Worm (Caenorhabditis elegans): ENCODE data around the gene mig-22.

mig-22 gene

ce11 chrIII:8734327-8734885 lies 32.7 kb downstream of the mig-22 start (continued):
- peak; percentile 35 for TF ChIP-seq nhr-20 (tag; optimal IDR thresholded peaks at IDR 0.05)
- TF ChIP-seq nhr-28 (tag; optimal IDR thresholded peaks at IDR 0.05): no peak
- TF ChIP-seq pax-3 (tag; optimal IDR thresholded peaks at IDR 0.05): no peak
- no peak for TF ChIP-seq ceh-90 (tag; optimal IDR thresholded peaks at IDR 0.05)
- TF ChIP-seq sup-37 (GFP tag; optimal IDR thresholded peaks at IDR 0.05): no peak
- TF ChIP-seq lsy-2 (tag; optimal IDR thresholded peaks at IDR 0.05): peak; percentile 8 to 32
- no peak for TF ChIP-seq ceh-88 (GFP tag; IDR thresholded peaks at IDR 0.05)
- peak; percentile 0 for TF ChIP-seq unc-86 (tag; optimal IDR thresholded peaks at IDR 0.05)
- no peak for TF ChIP-seq C04F5.9 (tag; optimal IDR thresholded peaks at IDR 0.05)
- TF ChIP-seq mep-1 (tag; optimal IDR thresholded peaks at IDR 0.05): no peak
- TF ChIP-seq skn-1 (tag; optimal IDR thresholded peaks at IDR 0.05): no peak
- TF ChIP-seq aly-2 (tag; optimal IDR thresholded peaks at IDR 0.05): no peak
- TF ChIP-seq lin-14 (GFP tag; optimal IDR thresholded peaks at IDR 0.05): peak; percentile 87
- no peak for TF ChIP-seq unc-130 (tag; optimal IDR thresholded peaks at IDR 0.05)
- no peak for TF ChIP-seq tlp-1 (tag; optimal IDR thresholded peaks at IDR 0.05)
- no peak for TF ChIP-seq vab-15 (tag; optimal IDR thresholded peaks at IDR 0.05)
- no peak for TF ChIP-seq C34B4.2 (tag; optimal IDR thresholded peaks at IDR 0.05)
- no peak for TF ChIP-seq ztf-11 (tag; optimal IDR thresholded peaks at IDR 0.05)
- TF ChIP-seq snpc-4 (tag; optimal IDR thresholded peaks at IDR 0.05): no peak
- no peak for TF ChIP-seq nhr-90 (tag; optimal IDR thresholded peaks at IDR 0.05; ENCODE audit: poor library complexity)

- TF ChIP-seq nhr-76 (tag; optimal IDR thresholded peaks at IDR 0.05): no peak
- peak; percentile 89 for TF ChIP-seq elt-2 (tag; optimal IDR thresholded peaks at IDR 0.05)
- TF ChIP-seq snpc-4 (tag; optimal IDR thresholded peaks at IDR 0.05): no peak
- no peak for TF ChIP-seq skn-1 (tag; optimal IDR thresholded peaks at IDR 0.05)
- TF ChIP-seq nhr-47 (tag; optimal IDR thresholded peaks at IDR 0.05): no peak
- no peak for TF ChIP-seq fkh-4 (tag; optimal IDR thresholded peaks at IDR 0.05; ENCODE audit: borderline replicate concordance)
- peak; percentile 49 for TF ChIP-seq tlp-1 (tag; optimal IDR thresholded peaks at IDR 0.05)
- TF ChIP-seq nhr-19 (GFP tag; conservative IDR thresholded peaks at IDR 0.05): no peak
- TF ChIP-seq jun-1 (tag; optimal IDR thresholded peaks at IDR 0.05): no peak
- no peak for TF ChIP-seq lin-39 (tag; optimal IDR thresholded peaks at IDR 0.05)
- TF ChIP-seq mdl-1 (tag; optimal IDR thresholded peaks at IDR 0.05): peak in 1 of 2 experiments; percentile 8
- TF ChIP-seq zag-1 (tag; optimal IDR thresholded peaks at IDR 0.05): no peak
- peak; percentile 20 for TF ChIP-seq egl-13 (tag; optimal IDR thresholded peaks at IDR 0.05)
- peak in 1 of 2 experiments; percentile 12 for TF ChIP-seq lin-35 (GFP tag; optimal IDR thresholded peaks at IDR 0.05)
- TF ChIP-seq efl-3 (GFP tag; optimal IDR thresholded peaks at IDR 0.05): no peak
- no peak for TF ChIP-seq lin-15B (tag; optimal IDR thresholded peaks at IDR 0.05)
- TF ChIP-seq efl-1 (optimal IDR thresholded peaks at IDR 0.05): no peak
- TF ChIP-seq efl-1 (GFP tag; optimal IDR thresholded peaks at IDR 0.05 in 1 of 2): no peak
- TF ChIP-seq nhr-237 (tag; optimal IDR thresholded peaks at IDR 0.05): no peak
Measured at ce11 chrIII:8733667-8734066, 33.5 kb downstream of the mig-22 start.

- TF ChIP-seq ceh-63 (GFP tag; optimal IDR thresholded peaks at IDR 0.05): no peak
- TF ChIP-seq pqm-1 (tag; optimal IDR thresholded peaks at IDR 0.05): no peak
- TF ChIP-seq fkh-8 (tag; optimal IDR thresholded peaks at IDR 0.05): no peak
- TF ChIP-seq ztf-4 (tag; optimal IDR thresholded peaks at IDR 0.05): no peak
- peak; percentile 49 for TF ChIP-seq nhr-85 (tag)
- peak; percentile 31 for TF ChIP-seq C16A3.4 (tag; optimal IDR thresholded peaks at IDR 0.05)
- peak; percentile 43 for TF ChIP-seq lin-14 (GFP tag; optimal IDR thresholded peaks at IDR 0.05)
- peak in 1 of 2 experiments; percentile 57 for TF ChIP-seq mdl-1 (tag; optimal IDR thresholded peaks at IDR 0.05)
- peak in 1 of 2 experiments; percentile 68 for TF ChIP-seq lin-35 (GFP tag; optimal IDR thresholded peaks at IDR 0.05)
- TF ChIP-seq lin-13 (GFP tag; optimal IDR thresholded peaks at IDR 0.05): no peak
- TF ChIP-seq nhr-19 (GFP tag; conservative IDR thresholded peaks at IDR 0.05): peak; percentile 51
- peak; percentile 30 for TF ChIP-seq nhr-20 (tag; optimal IDR thresholded peaks at IDR 0.05)
- no peak for TF ChIP-seq mep-1 (tag; optimal IDR thresholded peaks at IDR 0.05)
- peak; percentile 13 for TF ChIP-seq nhr-71 (tag; optimal IDR thresholded peaks at IDR 0.05)
- TF ChIP-seq jun-1 (tag; optimal IDR thresholded peaks at IDR 0.05): no peak
- TF ChIP-seq snu-23 (GFP tag; optimal IDR thresholded peaks at IDR 0.05): peak; percentile 42
- no peak for TF ChIP-seq isw-1 (GFP tag; IDR thresholded peaks at IDR 0.05)
- peak; percentile 75 for TF ChIP-seq blmp-1 (tag; optimal IDR thresholded peaks at IDR 0.05)
- TF ChIP-seq unc-30 (tag; optimal IDR thresholded peaks at IDR 0.05): no peak
- peak in 4 of 6 experiments; percentile 1 to 95 (median 32) for TF ChIP-seq elt-3 (tag; optimal IDR thresholded peaks at IDR 0.05)
Measured at ce11 chrIII:8733237-8733636, 33.9 kb downstream of the mig-22 start.

All from whole organism, L1 larva.